Fruit fly (Drosophila melanogaster): ENCODE measurements around the gene Pxn.

Pxn gene

dm6 chr3L:2582753-2583536, 46.9 kb downstream of the Pxn start (continued):
- TF ChIP-seq Blimp-1 (GFP tag; optimal IDR thresholded peaks at IDR 0.05), result peak; percentile 82
- peak; percentile 94 for TF ChIP-seq Eip78C (GFP tag)
- TF ChIP-seq esn (GFP tag; optimal IDR thresholded peaks at IDR 0.05), result peak; percentile 94
- peak; percentile 95 for TF ChIP-seq Eip93F (GFP tag; optimal IDR thresholded peaks at IDR 0.05)
- peak; percentile 92 for TF ChIP-seq cyc (GFP tag; optimal IDR thresholded peaks at IDR 0.05)
- peak; percentile 85 for TF ChIP-seq CG3919 (GFP tag; optimal IDR thresholded peaks at IDR 0.05)
- peak; percentile 90 for TF ChIP-seq Met (GFP tag; optimal IDR thresholded peaks at IDR 0.05)
- TF ChIP-seq pdm3 (GFP tag; optimal IDR thresholded peaks at IDR 0.05), result peak; percentile 81
- TF ChIP-seq acj6 (GFP tag; optimal IDR thresholded peaks at IDR 0.05), result peak; percentile 82
- peak; percentile 78 for TF ChIP-seq CG32006 (GFP tag; optimal IDR thresholded peaks at IDR 0.05)
- peak; percentile 88 for TF ChIP-seq Sox14 (GFP tag; optimal IDR thresholded peaks at IDR 0.05)
- peak; percentile 66 for TF ChIP-seq CG11762 (GFP tag; optimal IDR thresholded peaks at IDR 0.05; ENCODE audit: insufficient read depth)
- peak; percentile 92 for TF ChIP-seq topi (GFP tag; optimal IDR thresholded peaks at IDR 0.05)
- TF ChIP-seq spab (GFP tag; optimal IDR thresholded peaks at IDR 0.05), result peak; percentile 57
- peak; percentile 25 for TF ChIP-seq CG6808 (GFP tag; optimal IDR thresholded peaks at IDR 0.05)
- TF ChIP-seq eg (GFP tag; IDR thresholded peaks at IDR 0.05), result peak; percentile 90
- TF ChIP-seq Hr38 (GFP tag; optimal IDR thresholded peaks at IDR 0.05), result no peak
- TF ChIP-seq CG15336 (GFP tag; IDR thresholded peaks at IDR 0.05), result peak; percentile 83
- TF ChIP-seq Sox15 (GFP tag; optimal IDR thresholded peaks at IDR 0.05), result peak; percentile 60
- TF ChIP-seq CG16779 (tag; optimal IDR thresholded peaks at IDR 0.05), result peak; percentile 64
- peak; percentile 65 for TF ChIP-seq CG6276 (GFP tag; optimal IDR thresholded peaks at IDR 0.05)
- peak; percentile 87 for TF ChIP-seq Gug (GFP tag; IDR thresholded peaks at IDR 0.05)

DNA sequence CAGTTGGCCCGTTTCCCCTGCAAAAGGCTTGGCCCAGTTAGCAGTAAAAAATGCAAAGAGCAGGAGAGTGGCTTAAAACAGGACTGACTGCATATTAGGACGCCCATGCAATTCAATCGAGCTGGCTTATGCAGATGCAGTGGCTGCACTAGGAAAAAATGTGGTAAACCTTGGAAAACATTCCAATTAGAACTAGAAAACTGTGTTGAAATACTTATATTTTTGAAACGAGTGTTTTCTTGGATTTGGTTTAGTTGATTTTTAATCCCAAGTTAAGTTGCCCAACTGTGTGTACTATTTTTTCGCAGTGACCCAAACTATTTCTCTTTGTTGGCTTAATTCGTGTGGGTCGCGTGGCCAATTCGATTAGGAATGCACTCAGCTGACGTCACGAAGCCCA, 47.6 kb downstream of the Pxn start:
- TF ChIP-seq CG6276 (GFP tag; optimal IDR thresholded peaks at IDR 0.05) (peak; percentile 79), CG4318 (GFP tag; optimal IDR thresholded peaks at IDR 0.05) (no peak), CG9139 (GFP tag; optimal IDR thresholded peaks at IDR 0.05) (no peak), topi (GFP tag; optimal IDR thresholded peaks at IDR 0.05) (no peak), CG6163 (GFP tag; IDR thresholded peaks at IDR 0.05) (peak; percentile 82), Met (GFP tag; optimal IDR thresholded peaks at IDR 0.05) (no peak), fkh (GFP tag; optimal IDR thresholded peaks at IDR 0.05) (no peak), acj6 (GFP tag; optimal IDR thresholded peaks at IDR 0.05) (no peak), svp (GFP tag) (no peak), Ets96B (tag; optimal IDR thresholded peaks at IDR 0.05) (peak; percentile 64), Eip93F (GFP tag; optimal IDR thresholded peaks at IDR 0.05) (no peak), fd85E (GFP tag; optimal IDR thresholded peaks at IDR 0.05) (no peak), CG11762 (GFP tag; optimal IDR thresholded peaks at IDR 0.05; ENCODE audit: insufficient read depth) (peak; percentile 18), CG6808 (GFP tag; optimal IDR thresholded peaks at IDR 0.05) (no peak), net (GFP tag; optimal IDR thresholded peaks at IDR 0.05) (no peak), Eip78C (GFP tag) (peak; percentile 80), dac (GFP tag; optimal IDR thresholded peaks at IDR 0.05) (peak; percentile 41), CG31627 (GFP tag; optimal IDR thresholded peaks at IDR 0.05) (no peak), esn (GFP tag; optimal IDR thresholded peaks at IDR 0.05) (no peak), CG8632 (GFP tag; optimal IDR thresholded peaks at IDR 0.05) (no peak), Sox15 (GFP tag; optimal IDR thresholded peaks at IDR 0.05) (no peak), OdsH (GFP tag; optimal IDR thresholded peaks at IDR 0.05) (peak; percentile 40), cyc (GFP tag; optimal IDR thresholded peaks at IDR 0.05) (no peak), CG34406 (GFP tag; optimal IDR thresholded peaks at IDR 0.05) (no peak), Hr4 (GFP tag; optimal IDR thresholded peaks at IDR 0.05) (peak; percentile 74), Blimp-1 (GFP tag; optimal IDR thresholded peaks at IDR 0.05) (no peak), CG10669 (GFP tag; optimal IDR thresholded peaks at IDR 0.05) (no peak), CG15336 (GFP tag; IDR thresholded peaks at IDR 0.05) (peak; percentile 84), eg (GFP tag; IDR thresholded peaks at IDR 0.05) (peak; percentile 93), CG3919 (GFP tag; optimal IDR thresholded peaks at IDR 0.05) (peak; percentile 67), Sox14 (GFP tag; optimal IDR thresholded peaks at IDR 0.05) (no peak), CG10631 (GFP tag; optimal IDR thresholded peaks at IDR 0.05) (no peak), Eip75B (GFP tag; optimal IDR thresholded peaks at IDR 0.05) (peak; percentile 31), Hr39 (GFP tag; optimal IDR thresholded peaks at IDR 0.05) (no peak), CG11294 (GFP tag; IDR thresholded peaks at IDR 0.05) (peak; percentile 74), CG16779 (tag; optimal IDR thresholded peaks at IDR 0.05) (peak; percentile 26), spab (GFP tag; optimal IDR thresholded peaks at IDR 0.05) (peak; percentile 15), CG8319 (GFP tag; optimal IDR thresholded peaks at IDR 0.05) (no peak), Sox102F (GFP tag; optimal IDR thresholded peaks at IDR 0.05) (no peak), CG7368 (GFP tag; optimal IDR thresholded peaks at IDR 0.05) (no peak), Ets21C (GFP tag; optimal IDR thresholded peaks at IDR 0.05) (no peak), lz (GFP tag; optimal IDR thresholded peaks at IDR 0.05) (no peak), Gug (GFP tag; IDR thresholded peaks at IDR 0.05) (peak; percentile 72), Hr38 (GFP tag; optimal IDR thresholded peaks at IDR 0.05) (no peak)
